Worm (Caenorhabditis elegans): Measurements from ENCODE around the gene Y40B10B.1.

Y40B10B.1 gene

DNA sequence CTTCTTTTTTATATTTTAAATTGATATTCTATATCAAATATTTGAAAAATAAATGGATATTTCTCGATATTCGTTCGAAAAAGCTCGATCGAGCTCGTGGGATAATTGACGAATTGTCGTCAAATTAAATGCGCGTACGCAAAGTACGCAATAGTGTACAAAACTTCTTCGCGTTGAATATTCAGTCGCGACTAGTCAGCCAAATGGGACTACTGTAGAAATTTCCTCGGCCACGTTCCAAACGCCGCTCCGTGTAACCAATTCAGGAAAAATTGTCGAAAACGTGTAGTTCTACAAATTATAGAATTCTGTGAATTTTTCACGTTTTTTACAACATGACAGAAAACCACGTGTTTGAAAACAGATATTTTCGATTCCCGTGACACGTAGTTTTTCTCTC is 47.1 kb upstream of the Y40B10B.1 start (continued):
- TF ChIP-seq ccch-3 (GFP tag; optimal IDR thresholded peaks at IDR 0.05) (no peak), ceh-27 (GFP tag; optimal IDR thresholded peaks at IDR 0.05) (peak; percentile 43), nhr-179 (tag; optimal IDR thresholded peaks at IDR 0.05) (no peak), F49E8.2 (tag; optimal IDR thresholded peaks at IDR 0.05; ENCODE audit: insufficient read depth) (peak; percentile 71), die-1 (tag; optimal IDR thresholded peaks at IDR 0.05) (no peak), snpc-1.3 (tag; optimal IDR thresholded peaks at IDR 0.05; ENCODE audit: insufficient read depth) (peak; percentile 44), Y95B8A.8 (GFP tag; IDR thresholded peaks at IDR 0.05) (peak; percentile 79; the same call in 1 of the 2 replicates), hlh-26 (GFP tag; conservative IDR thresholded peaks at IDR 0.05) (no peak), madf-8 (GFP tag; conservative IDR thresholded peaks at IDR 0.05) (peak; percentile 84), dpff-1 (tag; optimal IDR thresholded peaks at IDR 0.05) (no peak), hmg-1.2 (GFP tag; IDR thresholded peaks at IDR 0.05) (peak; percentile 94), mxl-1 (tag; optimal IDR thresholded peaks at IDR 0.05) (no peak), ceh-91 (GFP tag; IDR thresholded peaks at IDR 0.05) (peak; percentile 89), ceh-79 (tag; optimal IDR thresholded peaks at IDR 0.05) (no peak), ztf-25 (GFP tag; IDR thresholded peaks at IDR 0.05) (peak; percentile 85; the same call in 1 of the 2 replicates), lin-35 (GFP tag; optimal IDR thresholded peaks at IDR 0.05) (peak in 1 of 3 experiments; percentile 79), madf-10 (tag; optimal IDR thresholded peaks at IDR 0.05) (peak; percentile 57), ceh-100 (GFP tag; IDR thresholded peaks at IDR 0.05) (peak; percentile 56; the same call in 1 of the 2 replicates), aptf-2 (GFP tag; conservative IDR thresholded peaks at IDR 0.05) (peak; percentile 92), F10E7.11 (tag; optimal IDR thresholded peaks at IDR 0.05) (no peak), C06A6.2 (GFP tag; conservative IDR thresholded peaks at IDR 0.05) (no peak), egl-44 (GFP tag; IDR thresholded peaks at IDR 0.05) (0 out of 2 replicates have a peak, but pooled peaks have one; percentile 41), Y56A3A.18 (GFP tag; IDR thresholded peaks at IDR 0.05) (no peak), efl-1 (GFP tag; optimal IDR thresholded peaks at IDR 0.05) (peak; percentile 58), pbrm-1 (GFP tag; IDR thresholded peaks at IDR 0.05) (peak; percentile 82), egrh-3 (GFP tag; IDR thresholded peaks at IDR 0.05) (peak; percentile 42; the same call in 1 of the 2 replicates), let-526 (GFP tag; IDR thresholded peaks at IDR 0.05) (0 out of 2 replicates have a peak, but pooled peaks have one; percentile 52), repo-1 (tag; optimal IDR thresholded peaks at IDR 0.05) (no peak), somi-1 (GFP tag; optimal IDR thresholded peaks at IDR 0.05) (no peak), ztf-6 (GFP tag; IDR thresholded peaks at IDR 0.05) (no peak), lsy-27 (tag; optimal IDR thresholded peaks at IDR 0.05; ENCODE audit: borderline replicate concordance, insufficient read depth) (no peak), B0336.3 (GFP tag; IDR thresholded peaks at IDR 0.05) (peak; percentile 65), ztf-3 (GFP tag; optimal IDR thresholded peaks at IDR 0.05) (no peak), mel-28 (tag; optimal IDR thresholded peaks at IDR 0.05; ENCODE audit: borderline replicate concordance) (no peak), Y67H2A.10 (GFP tag; conservative IDR thresholded peaks at IDR 0.05) (peak; percentile 81), B0019.2 (GFP tag; conservative IDR thresholded peaks at IDR 0.05) (peak; percentile 81), ZK185.1 (tag; optimal IDR thresholded peaks at IDR 0.05; ENCODE audit: poor library complexity, severe bottlenecking) (no peak), aptf-3 (GFP tag; IDR thresholded peaks at IDR 0.05) (no peak), nhr-120 (GFP tag; IDR thresholded peaks at IDR 0.05) (no peak), lir-1 (GFP tag; conservative IDR thresholded peaks at IDR 0.05) (peak; percentile 57; the same call in 1 of the 2 replicates), F39B2.1 (GFP tag; IDR thresholded peaks at IDR 0.05) (no peak), madf-6 (GFP tag; IDR thresholded peaks at IDR 0.05) (peak; percentile 90), atf-7 (tag; optimal IDR thresholded peaks at IDR 0.05) (no peak), nfyb-1 (GFP tag; IDR thresholded peaks at IDR 0.05) (peak; percentile 67; the same call in 1 of the 2 replicates), mcd-1 (GFP tag; IDR thresholded peaks at IDR 0.05) (peak; percentile 86), bed-2 (GFP tag; IDR thresholded peaks at IDR 0.05) (0 out of 2 replicates have a peak, but pooled peaks have one; percentile 27), tbp1 (GFP tag; optimal IDR thresholded peaks at IDR 0.05) (peak; percentile 51), let-607 (tag; optimal IDR thresholded peaks at IDR 0.05) (peak; percentile 44 to 87)
